Worm (Caenorhabditis elegans): ENCODE results near the gene C03H5.7.

C03H5.7 gene

DNA sequence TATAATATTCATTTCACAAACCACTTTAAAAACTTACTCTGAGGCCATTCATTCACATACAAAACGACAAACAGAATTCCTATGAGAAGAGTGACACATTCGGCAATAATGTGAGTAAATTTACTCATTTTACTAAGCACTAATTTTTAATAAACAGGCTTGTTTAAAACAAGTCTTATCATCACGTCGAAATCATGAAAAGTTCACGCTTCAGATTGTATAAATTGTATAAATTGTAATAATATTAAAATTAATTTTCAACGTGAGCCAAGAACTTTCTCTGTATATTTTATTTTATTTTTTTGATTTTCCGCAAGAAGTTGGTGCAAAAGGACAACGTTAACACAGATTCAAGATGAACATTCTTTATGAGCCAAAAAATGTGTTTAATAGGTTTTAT lies 38.7 kb downstream of the C03H5.7 start, which contains the start of gene C24H12.6:
Gene C24H12.6 (minus strand): TSS at position 101 of the 400 bp plus-strand sequence.
- TF ChIP-seq ztf-11 (tag; optimal IDR thresholded peaks at IDR 0.05) = no peak
- no peak for TF ChIP-seq ceh-28 (tag; optimal IDR thresholded peaks at IDR 0.05)
- no peak for TF ChIP-seq nhr-12 (tag; optimal IDR thresholded peaks at IDR 0.05)
- TF ChIP-seq egl-5 (tag; optimal IDR thresholded peaks at IDR 0.05) = no peak
- no peak for TF ChIP-seq nhr-23 (tag; optimal IDR thresholded peaks at IDR 0.05)
- TF ChIP-seq nhr-25 (tag; optimal IDR thresholded peaks at IDR 0.05) = no peak
- TF ChIP-seq nhr-43 (tag; optimal IDR thresholded peaks at IDR 0.05; ENCODE audit: poor library complexity, severe bottlenecking) = no peak
- no peak for TF ChIP-seq skn-1 (tag; optimal IDR thresholded peaks at IDR 0.05)
- TF ChIP-seq fos-1 (tag; optimal IDR thresholded peaks at IDR 0.05) = no peak
- no peak for TF ChIP-seq eor-1 (tag; optimal IDR thresholded peaks at IDR 0.05)
- TF ChIP-seq ceh-16 (tag; optimal IDR thresholded peaks at IDR 0.05) = no peak
- no peak for TF ChIP-seq nhr-28 (tag; optimal IDR thresholded peaks at IDR 0.05)
- TF ChIP-seq hmg-11 (tag; optimal IDR thresholded peaks at IDR 0.05) = no peak
- no peak for TF ChIP-seq nhr-237 (tag; optimal IDR thresholded peaks at IDR 0.05)
- no peak for TF ChIP-seq lin-39 (tag; optimal IDR thresholded peaks at IDR 0.05)
- no peak for TF ChIP-seq pqm-1 (tag; optimal IDR thresholded peaks at IDR 0.05)
- no peak for TF ChIP-seq unc-39 (tag; optimal IDR thresholded peaks at IDR 0.05)
- TF ChIP-seq elt-2 (tag; optimal IDR thresholded peaks at IDR 0.05) = no peak
- TF ChIP-seq aly-2 (tag; optimal IDR thresholded peaks at IDR 0.05) = no peak

DNA sequence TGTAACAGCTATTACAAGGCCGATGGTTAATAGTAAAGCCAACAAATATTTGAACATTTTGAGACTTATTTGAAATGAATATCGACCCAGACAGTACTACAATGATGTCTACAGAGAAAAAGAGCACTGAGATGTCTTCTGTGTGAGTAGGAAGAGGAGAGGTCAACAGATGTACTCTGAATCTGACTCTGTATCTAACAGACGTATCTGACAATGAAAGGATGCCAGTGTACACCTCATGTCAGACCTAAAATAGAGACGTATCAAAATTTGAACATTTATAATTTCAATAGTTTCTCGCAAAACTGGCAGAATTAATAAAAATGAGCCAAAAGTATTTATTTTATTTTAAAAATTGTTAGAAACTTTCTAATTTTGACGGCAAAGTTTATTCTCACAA lies 43.1 kb downstream of the C03H5.7 start, which contains the start of gene C24H12.8:
Gene C24H12.8 (minus strand): TSS at position 101 of the 400 bp plus-strand sequence.
- TF ChIP-seq nhr-77 (tag; optimal IDR thresholded peaks at IDR 0.05) = no peak
